Fruit fly (Drosophila melanogaster): ENCODE measurements around the gene SmydA-3.

DNA sequence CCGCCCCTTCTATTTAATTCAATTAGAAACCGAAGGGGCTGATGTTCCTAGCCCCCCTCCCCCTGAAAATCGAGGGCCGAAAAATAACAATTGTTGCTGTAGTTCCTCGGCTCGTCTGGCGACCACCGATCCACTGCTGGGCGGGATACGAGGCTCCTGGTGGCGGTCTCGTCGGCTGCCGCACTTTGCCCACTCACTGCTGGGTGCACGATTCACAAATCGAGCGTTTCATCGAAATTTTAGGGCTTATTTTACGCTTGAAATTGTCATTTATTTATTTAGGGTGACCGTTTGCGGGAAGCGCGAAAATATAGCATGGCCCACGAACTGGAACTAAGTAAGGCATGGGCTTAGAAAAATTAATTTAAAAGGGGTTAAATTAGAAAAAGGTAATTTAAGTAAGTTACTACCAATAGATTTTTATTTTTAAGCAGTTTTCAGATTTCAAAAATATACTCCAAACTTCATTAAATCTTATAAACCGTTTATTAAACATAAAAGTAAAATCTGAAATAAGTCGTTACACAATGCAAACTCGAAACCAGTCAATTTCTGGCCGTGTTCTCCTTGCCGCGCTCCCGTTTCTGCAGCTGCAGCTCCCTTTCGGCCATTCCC is 6.5 kb downstream of the SmydA-3 start, which contains the start of gene Dnz1:
- no peak for TF ChIP-seq CG32264 (GFP tag; optimal IDR thresholded peaks at IDR 0.05)
- TF ChIP-seq Vsx2 (GFP tag; optimal IDR thresholded peaks at IDR 0.05; ENCODE audit: partially characterized antibody) = no peak
- TF ChIP-seq lola (GFP tag; optimal IDR thresholded peaks at IDR 0.05) = no peak
- peak; percentile 16 for TF ChIP-seq OdsH (GFP tag; optimal IDR thresholded peaks at IDR 0.05)
- TF ChIP-seq usp (GFP tag; optimal IDR thresholded peaks at IDR 0.05) = no peak
- no peak for TF ChIP-seq tai (GFP tag; optimal IDR thresholded peaks at IDR 0.05)
- TF ChIP-seq GATAd (GFP tag; optimal IDR thresholded peaks at IDR 0.05) = no peak
- TF ChIP-seq Rel (GFP tag; optimal IDR thresholded peaks at IDR 0.05) = no peak
- no peak for TF ChIP-seq Rel (tag; optimal IDR thresholded peaks at IDR 0.05)
- TF ChIP-seq sage (GFP tag; optimal IDR thresholded peaks at IDR 0.05) = no peak

All from whole organism, wandering third instar larva.